Fruit fly (Drosophila melanogaster): ENCODE data around the gene Rubicon.

Rubicon gene

DNA sequence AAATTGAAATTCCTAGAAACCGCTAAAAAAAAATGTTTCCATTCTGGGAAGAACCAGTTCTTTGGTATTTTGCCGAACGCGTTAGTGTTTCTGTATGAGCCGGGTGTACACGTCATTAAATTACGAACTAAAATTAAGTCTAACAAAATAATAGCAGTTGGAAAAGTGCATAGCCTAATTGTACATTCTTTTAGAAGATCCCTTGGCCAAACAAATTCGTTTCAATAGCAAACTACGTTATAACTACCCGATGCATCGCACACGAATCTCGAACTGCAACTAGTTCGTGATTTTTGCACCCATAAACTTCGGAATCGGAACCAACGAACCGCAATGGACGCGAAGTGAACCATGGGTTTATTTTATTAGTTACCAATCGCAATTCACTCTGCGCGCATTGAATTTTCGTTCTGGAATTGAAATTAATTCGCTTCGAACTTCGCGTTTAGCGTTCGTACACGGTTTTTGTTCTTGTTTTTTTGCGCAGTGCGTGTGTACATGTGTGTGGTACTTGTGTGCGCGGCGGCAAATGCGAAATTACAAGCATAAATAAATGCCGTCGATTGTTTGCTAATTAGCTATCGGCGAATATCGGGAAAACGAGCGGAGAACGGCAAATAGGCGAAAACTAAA is 4.4 kb downstream of the Rubicon start, which contains the start of gene CAH3 (continued):
- peak; percentile 93 for TF ChIP-seq slbo (GFP tag; IDR thresholded peaks at IDR 0.05)
- peak; percentile 96 for TF ChIP-seq CG8924 (tag; optimal IDR thresholded peaks at IDR 0.05)
- TF ChIP-seq onecut (GFP tag; IDR thresholded peaks at IDR 0.05): peak; percentile 91
- TF ChIP-seq CG10462 (GFP tag; optimal IDR thresholded peaks at IDR 0.05): peak; percentile 81
- TF ChIP-seq CG10366 (GFP tag; IDR thresholded peaks at IDR 0.05): peak; percentile 91
- peak; percentile 45 for TF ChIP-seq Sin3A (optimal IDR thresholded peaks at IDR 0.05)
- TF ChIP-seq CG10274 (GFP tag; optimal IDR thresholded peaks at IDR 0.05): peak; percentile 82
- peak; percentile 77 for TF ChIP-seq Hey (tag; optimal IDR thresholded peaks at IDR 0.05)
- TF ChIP-seq CG2712 (tag; optimal IDR thresholded peaks at IDR 0.05): peak; percentile 96
- TF ChIP-seq hth (optimal IDR thresholded peaks at IDR 0.05): no peak
- peak; percentile 93 to 94 for TF ChIP-seq dpn (GFP tag; optimal IDR thresholded peaks at IDR 0.05)
- peak; percentile 92 for TF ChIP-seq CG1233 (GFP tag; optimal IDR thresholded peaks at IDR 0.05)
- TF ChIP-seq fru (optimal IDR thresholded peaks at IDR 0.05): no peak
- peak; percentile 92 for TF ChIP-seq Sox100B (GFP tag; optimal IDR thresholded peaks at IDR 0.05)
- TF ChIP-seq CG4820 (GFP tag; optimal IDR thresholded peaks at IDR 0.05): peak; percentile 100
- peak; percentile 85 for TF ChIP-seq Nf-YA (GFP tag; IDR thresholded peaks at IDR 0.05)
- peak; percentile 59 for TF ChIP-seq Neu2 (GFP tag; optimal IDR thresholded peaks at IDR 0.05; ENCODE audit: borderline replicate concordance)
- TF ChIP-seq unc-4 (GFP tag; IDR thresholded peaks at IDR 0.05; ENCODE audit: partially characterized antibody): no peak
- TF ChIP-seq lmd (GFP tag; IDR thresholded peaks at IDR 0.05): peak; percentile 92
- TF ChIP-seq psq (GFP tag; optimal IDR thresholded peaks at IDR 0.05): peak; percentile 70
- TF ChIP-seq CG1647 (GFP tag; optimal IDR thresholded peaks at IDR 0.05): peak; percentile 91
- peak; percentile 92 for TF ChIP-seq CG12942 (GFP tag; optimal IDR thresholded peaks at IDR 0.05)
- peak; percentile 96 for TF ChIP-seq unpg (GFP tag; optimal IDR thresholded peaks at IDR 0.05)
- TF ChIP-seq CG15269 (tag; optimal IDR thresholded peaks at IDR 0.05): peak; percentile 95
- no peak for TF ChIP-seq amos (GFP tag; IDR thresholded peaks at IDR 0.05; ENCODE audit: partially characterized antibody)
- TF ChIP-seq CG7839 (tag; optimal IDR thresholded peaks at IDR 0.05): peak; percentile 95
- peak; percentile 78 for TF ChIP-seq sim (GFP tag; IDR thresholded peaks at IDR 0.05)
- peak; percentile 73 for TF ChIP-seq exex (tag; optimal IDR thresholded peaks at IDR 0.05)
- peak; percentile 86 for TF ChIP-seq fd3F (GFP tag; optimal IDR thresholded peaks at IDR 0.05)
- TF ChIP-seq Lim3 (GFP tag; IDR thresholded peaks at IDR 0.05): peak; percentile 67
- TF ChIP-seq Optix (GFP tag; IDR thresholded peaks at IDR 0.05): peak; percentile 92
- TF ChIP-seq peb (GFP tag; IDR thresholded peaks at IDR 0.05): peak; percentile 85
- peak; percentile 96 for TF ChIP-seq CG17829 (tag; optimal IDR thresholded peaks at IDR 0.05)
- peak; percentile 94 for TF ChIP-seq lilli (GFP tag; optimal IDR thresholded peaks at IDR 0.05)
- TF ChIP-seq CG6765 (GFP tag; optimal IDR thresholded peaks at IDR 0.05): peak; percentile 90
- TF ChIP-seq tgo (GFP tag; IDR thresholded peaks at IDR 0.05): peak; percentile 89
- peak; percentile 95 for TF ChIP-seq CG9727 (GFP tag; optimal IDR thresholded peaks at IDR 0.05)
- TF ChIP-seq hkb (optimal IDR thresholded peaks at IDR 0.05): peak; percentile 32
- TF ChIP-seq hkb (GFP tag; IDR thresholded peaks at IDR 0.05): peak; percentile 96
- TF ChIP-seq ara (GFP tag; IDR thresholded peaks at IDR 0.05): peak; percentile 90
- TF ChIP-seq C15 (GFP tag; IDR thresholded peaks at IDR 0.05): peak; percentile 81
- TF ChIP-seq CG31388 (GFP tag; optimal IDR thresholded peaks at IDR 0.05): peak; percentile 38
- peak; percentile 89 for TF ChIP-seq pnt (GFP tag; optimal IDR thresholded peaks at IDR 0.05)
- TF ChIP-seq cad (GFP tag; optimal IDR thresholded peaks at IDR 0.05): no peak
- peak; percentile 95 for TF ChIP-seq Meics (GFP tag; optimal IDR thresholded peaks at IDR 0.05)
- TF ChIP-seq da (GFP tag; optimal IDR thresholded peaks at IDR 0.05): peak; percentile 77
- peak; percentile 86 for TF ChIP-seq D19B (GFP tag; optimal IDR thresholded peaks at IDR 0.05)
- 0 out of 3 replicates have a peak, but pooled peaks have one; percentile 18 for TF ChIP-seq z (GFP tag; IDR thresholded peaks at IDR 0.05)
- peak; percentile 92 for TF ChIP-seq CG14050 (GFP tag; IDR thresholded peaks at IDR 0.05)
- peak; percentile 71 for TF ChIP-seq CG2875 (GFP tag; optimal IDR thresholded peaks at IDR 0.05)
- peak; percentile 95 for TF ChIP-seq Hsf (GFP tag; optimal IDR thresholded peaks at IDR 0.05)
- peak; percentile 88 for TF ChIP-seq Gug (GFP tag; IDR thresholded peaks at IDR 0.05)
